Fruit fly (Drosophila melanogaster) whole organism, embryonic: ENCODE results near the gene CG17105.
A peak's percentile ranks its signal among the peaks of the same experiment; 100 is the strongest.

Source experiments
- CG12219 ChIP-seq: fragments of 200-800 bp; sonication (Bioruptor generic); optimal IDR thresholded peaks from 3 replicates; lab custom pipeline; 2018; ENCODE audit warnings: missing biosample characterization, mild to moderate bottlenecking, missing genetic modification characterization
- CG17385 ChIP-seq: fragments of 200-800 bp; sonication (Bioruptor generic); optimal IDR thresholded peaks from 3 replicates; lab custom pipeline; 2018; ENCODE audit warnings: missing biosample characterization, mild to moderate bottlenecking, missing genetic modification characterization
- CG17802 ChIP-seq: fragments of 200-800 bp; sonication (Bioruptor generic); optimal IDR thresholded peaks from 2 replicates; lab custom pipeline; 2018; ENCODE audit warnings: missing biosample characterization, mild to moderate bottlenecking, missing genetic modification characterization, moderate library complexity
- CG32532 ChIP-seq: fragments of 200-800 bp; sonication (Bioruptor generic); IDR thresholded peaks from 2 replicates; pipeline ENCODE4 v1.3.6; 2022; ENCODE audit warnings: missing biosample characterization, missing genetic modification characterization
- CG4707 ChIP-seq: fragments of 200-800 bp; sonication (Bioruptor generic); optimal IDR thresholded peaks from 2 replicates; lab custom pipeline; 2018; ENCODE audit warnings: missing biosample characterization, mild to moderate bottlenecking, missing genetic modification characterization, moderate library complexity
- CG7372 ChIP-seq: fragments of 200-800 bp; sonication (Bioruptor generic); IDR thresholded peaks from 2 replicates; pipeline ENCODE4 v1.3.6; 2022; ENCODE audit warnings: missing biosample characterization, missing genetic modification characterization
- CG9437 ChIP-seq: fragments of 200-800 bp; sonication (Bioruptor generic); optimal IDR thresholded peaks from 2 replicates; lab custom pipeline; 2018; ENCODE audit warnings: missing biosample characterization, mild to moderate bottlenecking, missing genetic modification characterization
- HLH3B ChIP-seq: fragments of 200-800 bp; sonication (Bioruptor generic); IDR thresholded peaks from 2 replicates; pipeline ENCODE4 v1.3.6; 2022; ENCODE audit warnings: missing biosample characterization, missing genetic modification characterization
- Meics ChIP-seq: fragments of 200-800 bp; sonication (Bioruptor generic); optimal IDR thresholded peaks from 2 replicates; lab custom pipeline; 2017; ENCODE audit warnings: missing biosample characterization, mild to moderate bottlenecking, missing genetic modification characterization
- pros ChIP-seq: fragments of 200-800 bp; sonication (Bioruptor generic); optimal IDR thresholded peaks from 3 replicates; lab custom pipeline; 2019; ENCODE audit warnings: missing biosample characterization, mild to moderate bottlenecking, missing genetic modification characterization, moderate library complexity
- rib ChIP-seq: fragments of 200-800 bp; sonication (Bioruptor generic); IDR thresholded peaks from 2 replicates; pipeline ENCODE4 v1.3.6; 2022; ENCODE audit warnings: missing biosample characterization, missing genetic modification characterization
- ttk ChIP-seq: fragments of 200-800 bp; sonication (Bioruptor generic); IDR thresholded peaks from 2 replicates; pipeline ENCODE4 v2.1.2; 2022; ENCODE audit warnings: missing biosample characterization, missing genetic modification characterization

dm6 chr2L:10697992-10698391 lies 17.2 kb downstream of the CG17105 start, which contains the start of gene CG7300:
- TF ChIP-seq CG4707 (GFP tag; lab: Kevin White, UChicago) (no peak), ttk (GFP tag; lab: Robert Waterston, UW) (no peak; the same call in 1 of the 2 replicates), rib (no peak), CG32532 (GFP tag; lab: Robert Waterston, UW) (peak; percentile 84), pros (GFP tag; lab: Kevin White, UChicago) (no peak), HLH3B (GFP tag; lab: Robert Waterston, UW) (no peak), CG17802 (tag; lab: Kevin White, UChicago) (no peak), CG9437 (GFP tag; lab: Kevin White, UChicago) (no peak), Meics (GFP tag; lab: Kevin White, UChicago) (peak; percentile 68), CG17385 (GFP tag; lab: Kevin White, UChicago) (peak; percentile 49), CG12219 (peak; percentile 23), CG7372 (peak; percentile 58; the same call in 1 of the 2 replicates)
